Worm (Caenorhabditis elegans): ENCODE results near the gene Y22D7AL.11.

DNA sequence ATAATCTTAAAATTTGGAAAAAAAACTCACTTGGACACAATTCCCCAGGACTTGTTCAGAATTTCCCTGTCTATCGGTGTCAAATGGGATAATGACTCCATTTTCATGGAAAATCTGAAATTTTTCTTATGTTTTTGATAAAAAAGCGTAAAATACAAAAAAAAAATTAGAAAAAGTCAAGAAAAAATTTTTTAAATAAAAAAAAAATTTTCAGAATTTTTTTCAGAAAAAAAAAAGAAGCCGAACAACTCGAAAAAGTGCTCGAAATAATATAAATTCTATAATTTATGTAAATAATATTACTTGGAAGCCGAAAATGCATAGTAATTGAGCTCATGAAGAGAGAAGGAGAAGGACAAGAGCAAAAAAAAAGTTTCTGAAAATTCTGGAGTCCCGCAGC lies 34.3 kb upstream of the Y22D7AL.11 start, which contains the start of gene glb-30:
- TF ChIP-seq snpc-4 (tag; optimal IDR thresholded peaks at IDR 0.05) (no peak), ama-1 (optimal IDR thresholded peaks at IDR 0.05) (no peak), unc-39 (tag; optimal IDR thresholded peaks at IDR 0.05) (no peak), jun-1 (tag; optimal IDR thresholded peaks at IDR 0.05) (no peak), sea-2 (GFP tag; optimal IDR thresholded peaks at IDR 0.05) (no peak), egl-27 (tag; optimal IDR thresholded peaks at IDR 0.05) (no peak), fkh-10 (GFP tag; optimal IDR thresholded peaks at IDR 0.05) (no peak), zag-1 (tag; optimal IDR thresholded peaks at IDR 0.05) (no peak), nhr-12 (tag; optimal IDR thresholded peaks at IDR 0.05) (no peak), skn-1 (tag; optimal IDR thresholded peaks at IDR 0.05) (no peak), nfya-1 (tag; optimal IDR thresholded peaks at IDR 0.05; ENCODE audit: insufficient read depth) (no peak), tbx-2 (tag; optimal IDR thresholded peaks at IDR 0.05) (no peak), mdl-1 (tag; optimal IDR thresholded peaks at IDR 0.05) (no peak), ZK546.5 (tag; optimal IDR thresholded peaks at IDR 0.05) (no peak)

Data from whole organism, L3 larva.